Worm (Caenorhabditis elegans): ENCODE measurements around the gene C49F8.1.

The C49F8.1 gene

DNA sequence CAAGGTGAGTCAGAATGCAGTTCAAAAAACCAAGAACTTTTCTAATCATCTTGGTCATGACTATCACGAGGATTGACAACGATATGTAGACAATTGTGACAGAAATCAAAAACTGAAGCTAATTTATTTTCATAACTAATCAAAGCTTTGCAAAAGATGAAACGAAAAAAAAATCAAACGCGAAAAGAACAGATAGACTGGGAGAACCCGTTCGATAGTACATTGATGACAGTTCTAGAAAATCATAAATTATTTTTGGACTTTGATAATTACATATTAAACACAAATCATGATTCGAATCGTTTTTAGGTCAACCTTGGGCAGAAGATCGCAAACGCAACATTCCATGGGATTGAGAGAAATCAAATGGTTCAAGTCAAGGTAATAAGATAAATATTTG is 39.8 kb downstream of the C49F8.1 start (continued):
- no peak for TF ChIP-seq peb-1 (tag; optimal IDR thresholded peaks at IDR 0.05)
- no peak for TF ChIP-seq nhr-23 (tag; optimal IDR thresholded peaks at IDR 0.05)
- TF ChIP-seq F13H6.1 (tag; optimal IDR thresholded peaks at IDR 0.05): no peak

DNA sequence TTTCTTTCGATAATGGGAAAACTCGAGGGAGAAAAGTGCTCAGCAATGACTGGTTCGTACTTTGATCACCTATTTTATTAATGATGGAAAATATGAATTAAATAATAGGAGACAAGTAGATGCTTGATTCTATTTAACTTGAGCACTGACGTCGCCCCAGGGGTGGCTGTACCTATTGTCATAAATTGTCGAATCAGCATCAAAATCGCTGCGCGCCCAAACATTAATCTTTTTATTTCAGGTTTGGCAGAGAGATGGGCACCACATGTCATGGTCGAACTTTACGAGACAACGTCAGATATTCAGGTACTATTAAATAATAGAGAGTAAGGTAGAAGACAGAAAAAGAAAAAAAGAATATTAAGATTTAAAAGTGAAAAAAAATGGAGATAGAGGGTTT is 40.5 kb downstream of the C49F8.1 start:
- TF ChIP-seq crh-2 (tag; optimal IDR thresholded peaks at IDR 0.05) (no peak), sma-3 (GFP tag; optimal IDR thresholded peaks at IDR 0.05) (peak; percentile 11), nhr-23 (tag; optimal IDR thresholded peaks at IDR 0.05) (no peak), ztf-11 (tag; optimal IDR thresholded peaks at IDR 0.05) (no peak), elt-3 (tag; optimal IDR thresholded peaks at IDR 0.05) (no peak), ztf-4 (tag; optimal IDR thresholded peaks at IDR 0.05) (no peak), nhr-21 (tag; optimal IDR thresholded peaks at IDR 0.05) (peak; percentile 3), nhr-11 (tag; optimal IDR thresholded peaks at IDR 0.05) (no peak), F13H6.1 (tag; optimal IDR thresholded peaks at IDR 0.05) (peak; percentile 12), R02D3.7 (tag; optimal IDR thresholded peaks at IDR 0.05) (no peak), alr-1 (tag; optimal IDR thresholded peaks at IDR 0.05) (no peak), ama-1 (optimal IDR thresholded peaks at IDR 0.05) (no peak), C34F6.9 (tag; optimal IDR thresholded peaks at IDR 0.05) (no peak), peb-1 (tag; optimal IDR thresholded peaks at IDR 0.05) (no peak), sma-9 (GFP tag; optimal IDR thresholded peaks at IDR 0.05) (peak; percentile 22), sma-9 (tag; optimal IDR thresholded peaks at IDR 0.05) (no peak), dmd-4 (tag; optimal IDR thresholded peaks at IDR 0.05) (no peak), nhr-6 (tag; optimal IDR thresholded peaks at IDR 0.05) (no peak)

DNA sequence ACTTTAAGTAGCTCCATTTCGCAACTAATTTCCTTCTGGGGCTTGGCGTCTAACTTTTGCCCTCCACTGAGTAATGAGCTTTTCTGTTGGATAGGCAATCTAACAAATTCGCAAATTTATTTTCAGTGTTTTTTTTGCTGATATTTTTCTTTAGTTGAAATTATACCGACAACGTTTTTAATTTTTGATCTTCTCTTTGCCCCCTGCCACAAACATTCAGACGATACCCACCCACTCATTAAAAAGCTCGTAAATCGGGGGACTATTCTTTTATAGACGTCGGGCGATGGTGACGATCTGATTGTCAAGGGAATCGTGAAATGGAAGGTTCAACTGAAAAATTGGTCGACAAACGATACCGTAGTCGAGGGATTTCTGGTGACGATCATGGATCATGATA is 41.1 kb downstream of the C49F8.1 start:
- TF ChIP-seq lsy-2 (tag; optimal IDR thresholded peaks at IDR 0.05): no peak
- no peak for TF ChIP-seq elt-1 (tag; optimal IDR thresholded peaks at IDR 0.05)

DNA sequence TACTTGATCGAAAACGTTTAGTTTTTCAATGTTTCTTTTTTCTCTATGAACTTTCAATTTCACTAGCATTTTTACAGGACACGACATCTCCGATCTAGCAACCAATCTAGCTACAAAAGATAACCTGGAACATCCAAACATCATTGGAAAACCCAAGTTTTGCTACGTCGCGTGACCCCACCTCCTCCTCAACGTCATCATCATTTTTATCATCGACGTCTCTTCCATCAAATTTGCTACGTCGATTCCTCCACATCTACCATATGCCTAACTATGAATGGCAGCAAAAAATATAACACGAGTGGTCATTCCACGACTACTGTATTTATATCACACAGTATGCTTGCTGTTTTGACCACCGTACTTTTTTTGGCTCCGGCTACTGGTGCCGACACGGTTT is 41.9 kb downstream of the C49F8.1 start, which contains the start of gene F46G10.2:
TSS of gene F46G10.2 (plus strand) at position 78 of the 400 bp plus-strand sequence.
- no peak for TF ChIP-seq ama-1 (optimal IDR thresholded peaks at IDR 0.05)
- peak; percentile 11 for TF ChIP-seq nhr-21 (tag; optimal IDR thresholded peaks at IDR 0.05)
- TF ChIP-seq mab-5 (tag; optimal IDR thresholded peaks at IDR 0.05): no peak
- no peak for TF ChIP-seq peb-1 (tag; optimal IDR thresholded peaks at IDR 0.05)
- TF ChIP-seq blmp-1 (tag; optimal IDR thresholded peaks at IDR 0.05; ENCODE audit: insufficient read depth): peak; percentile 21
- no peak for TF ChIP-seq nhr-129 (tag; optimal IDR thresholded peaks at IDR 0.05)
- TF ChIP-seq nhr-237 (tag; optimal IDR thresholded peaks at IDR 0.05): no peak
- no peak for TF ChIP-seq unc-39 (tag; optimal IDR thresholded peaks at IDR 0.05)
- no peak for TF ChIP-seq R02D3.7 (tag; optimal IDR thresholded peaks at IDR 0.05)
- TF ChIP-seq gmeb-1 (tag; optimal IDR thresholded peaks at IDR 0.05): no peak
- no peak for TF ChIP-seq sem-4 (tag; optimal IDR thresholded peaks at IDR 0.05)
- no peak for TF ChIP-seq unc-55 (GFP tag; optimal IDR thresholded peaks at IDR 0.05)
- no peak for TF ChIP-seq ZK546.5 (tag; optimal IDR thresholded peaks at IDR 0.05)
- no peak for TF ChIP-seq zag-1 (tag; optimal IDR thresholded peaks at IDR 0.05)
- TF ChIP-seq mdl-1 (tag; optimal IDR thresholded peaks at IDR 0.05): no peak

DNA sequence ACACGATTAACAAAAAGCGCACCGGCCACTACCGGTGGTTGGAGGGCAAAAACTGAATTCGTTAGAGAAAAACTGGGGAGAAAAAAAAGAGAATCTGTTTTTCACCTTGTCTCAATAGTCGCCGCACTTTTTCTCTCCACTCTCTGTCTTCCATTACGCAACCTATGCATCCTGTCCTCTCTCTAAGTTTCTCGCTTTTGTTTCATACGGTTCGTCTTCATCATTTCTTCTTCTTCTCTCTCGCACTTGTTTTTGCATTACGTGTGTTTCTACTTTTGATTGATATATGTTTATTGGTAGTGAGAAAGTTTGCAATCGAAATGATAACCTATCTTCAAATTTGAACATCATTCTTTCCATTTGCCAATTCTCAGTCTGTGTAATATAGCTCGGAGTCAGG is 44.2 kb downstream of the C49F8.1 start:
- TF ChIP-seq F13H6.1 (tag; optimal IDR thresholded peaks at IDR 0.05) (peak; percentile 30), lin-11 (tag; optimal IDR thresholded peaks at IDR 0.05) (no peak), nhr-6 (tag; optimal IDR thresholded peaks at IDR 0.05) (peak; percentile 25), peb-1 (tag; optimal IDR thresholded peaks at IDR 0.05) (no peak), nhr-25 (tag; optimal IDR thresholded peaks at IDR 0.05) (peak; percentile 76), sma-9 (GFP tag; optimal IDR thresholded peaks at IDR 0.05) (peak; percentile 76), sma-9 (tag; optimal IDR thresholded peaks at IDR 0.05) (no peak), sem-4 (tag; optimal IDR thresholded peaks at IDR 0.05) (peak; percentile 57), dmd-4 (tag; optimal IDR thresholded peaks at IDR 0.05) (no peak), sma-3 (GFP tag; optimal IDR thresholded peaks at IDR 0.05) (peak; percentile 50), ztf-1 (GFP tag; conservative IDR thresholded peaks at IDR 0.05) (no peak), nhr-129 (tag; optimal IDR thresholded peaks at IDR 0.05) (peak; percentile 68), nhr-237 (tag; optimal IDR thresholded peaks at IDR 0.05) (no peak), R02D3.7 (tag; optimal IDR thresholded peaks at IDR 0.05) (no peak), nhr-77 (tag; optimal IDR thresholded peaks at IDR 0.05) (no peak), blmp-1 (tag; optimal IDR thresholded peaks at IDR 0.05; ENCODE audit: insufficient read depth) (peak; percentile 91), unc-55 (GFP tag; optimal IDR thresholded peaks at IDR 0.05) (peak; percentile 47), gmeb-1 (tag; optimal IDR thresholded peaks at IDR 0.05) (no peak), lin-13 (GFP tag; optimal IDR thresholded peaks at IDR 0.05) (no peak), lsy-2 (tag; optimal IDR thresholded peaks at IDR 0.05) (peak in 1 of 2 experiments; percentile 34), C34F6.9 (tag; optimal IDR thresholded peaks at IDR 0.05) (peak; percentile 35), crh-2 (tag; optimal IDR thresholded peaks at IDR 0.05) (peak; percentile 66), ama-1 (optimal IDR thresholded peaks at IDR 0.05) (no peak), fos-1 (tag; optimal IDR thresholded peaks at IDR 0.05) (peak; percentile 82), nhr-21 (tag; optimal IDR thresholded peaks at IDR 0.05) (peak; percentile 62), lin-39 (tag; optimal IDR thresholded peaks at IDR 0.05) (no peak), ztf-4 (tag; optimal IDR thresholded peaks at IDR 0.05) (no peak), aly-2 (tag; optimal IDR thresholded peaks at IDR 0.05) (no peak)
